Worm (Caenorhabditis elegans) whole organism, L2 larva: ENCODE data around the gene srh-277.

Source experiments
- gmeb-1 ChIP-seq: fragments of 150-350 bp; optimal IDR thresholded peaks from 2 replicates; lab custom pipeline; 2014; ENCODE audit warnings: missing biosample characterization, missing genetic modification characterization
- nhr-77 ChIP-seq: fragments of 150-350 bp; optimal IDR thresholded peaks from 2 replicates; lab custom pipeline; 2014; ENCODE audit warnings: missing biosample characterization, missing genetic modification characterization
- unc-55 ChIP-seq: fragments of 150-350 bp; sonication (generic microtip); optimal IDR thresholded peaks from 3 replicates; lab custom pipeline; 2014; ENCODE audit warnings: missing biosample characterization, missing genetic modification reagents, missing genetic modification characterization

ce11 chrV:16163719-16164118, 19.3 kb upstream of the srh-277 start, which contains the start of gene F10A3.12:
- TF ChIP-seq unc-55 (no peak), gmeb-1 (tag; lab: Kevin White, UChicago) (no peak), nhr-77 (tag; lab: Kevin White, UChicago) (no peak)
